Worm (Caenorhabditis elegans) whole organism, young adult: ENCODE measurements around the gene erd-2.2.

ENCODE experiments used
- B0019.2 ChIP-seq: fragments of 200-800 bp; sonication (Bioruptor generic); conservative IDR thresholded peaks from 2 replicates; pipeline ENCODE4 v1.3.6; 2022; ENCODE audit warnings: missing genetic modification reagents, missing genetic modification characterization, missing compliant biosample characterization
- B0261.1 ChIP-seq: sonication (generic microtip); optimal IDR thresholded peaks from 2 replicates; lab custom pipeline; 2016; ENCODE audit warnings: mild to moderate bottlenecking, missing genetic modification characterization, moderate library complexity, missing compliant biosample characterization
- C17E4.6 ChIP-seq: fragments of 200-800 bp; sonication (Bioruptor generic); IDR thresholded peaks from 2 replicates; pipeline ENCODE4 v1.3.6; 2022; ENCODE audit warnings: missing genetic modification reagents, missing genetic modification characterization, missing compliant biosample characterization
- F10E7.11 ChIP-seq: sonication (generic microtip); optimal IDR thresholded peaks from 2 replicates; lab custom pipeline; 2017; ENCODE audit warnings: mild to moderate bottlenecking, missing genetic modification characterization, moderate library complexity, missing compliant biosample characterization
- F49E8.2 ChIP-seq: sonication (generic microtip); optimal IDR thresholded peaks from 3 replicates; lab custom pipeline; 2017; ENCODE audit warnings: missing genetic modification characterization, mild to moderate bottlenecking, missing compliant biosample characterization, antibody characterized with exemption, moderate library complexity; ENCODE audit not compliant: insufficient read depth
- F57A8.1 ChIP-seq: fragments of 200-800 bp; sonication (Bioruptor generic); optimal IDR thresholded peaks from 2 replicates; lab custom pipeline; 2018; ENCODE audit warnings: mild to moderate bottlenecking, missing genetic modification characterization, moderate library complexity, missing compliant biosample characterization
- Y53F4B.3 ChIP-seq: fragments of 200-800 bp; sonication (Bioruptor generic); IDR thresholded peaks from 2 replicates; pipeline ENCODE4 v1.3.6; 2022; ENCODE audit warnings: missing genetic modification reagents, missing genetic modification characterization, missing compliant biosample characterization
- Y67H2A.10 ChIP-seq: fragments of 200-800 bp; sonication (Bioruptor generic); conservative IDR thresholded peaks from 2 replicates; pipeline ENCODE4 v1.3.6; 2022; ENCODE audit warnings: missing genetic modification reagents, missing genetic modification characterization, missing compliant biosample characterization
- Y79H2A.3 ChIP-seq: fragments of 200-800 bp; sonication (Bioruptor generic); conservative IDR thresholded peaks from 2 replicates; pipeline ENCODE4 v1.3.6; 2022; ENCODE audit warnings: missing genetic modification reagents, missing genetic modification characterization, missing compliant biosample characterization
- ama-1 ChIP-seq, 3 experiments: fragments of 150-350 bp in 1 of 3; sonication (generic microtip) in 2 of 3; optimal IDR thresholded peaks; 2 replicates each; lab custom pipeline; 2014 to 2018; ENCODE audit warnings: missing biosample characterization in 2 of 3, missing genetic modification characterization in 2 of 3, missing genetic modification reagents in 2 of 3
- athp-1 ChIP-seq: sonication (generic microtip); optimal IDR thresholded peaks from 2 replicates; lab custom pipeline; 2017; ENCODE audit warnings: mild to moderate bottlenecking, missing genetic modification characterization, missing compliant biosample characterization
- attf-3 ChIP-seq: fragments of 200-800 bp; sonication (Bioruptor generic); conservative IDR thresholded peaks from 2 replicates; pipeline ENCODE4 v1.3.6; 2022; ENCODE audit warnings: missing genetic modification reagents, missing genetic modification characterization, missing compliant biosample characterization
- attf-5 ChIP-seq: fragments of 200-800 bp; sonication (Bioruptor generic); optimal IDR thresholded peaks from 2 replicates; lab custom pipeline; 2018; ENCODE audit warnings: mild to moderate bottlenecking, missing genetic modification characterization, missing compliant biosample characterization
- ccch-3 ChIP-seq: fragments of 200-800 bp; sonication (Bioruptor generic); optimal IDR thresholded peaks from 2 replicates; lab custom pipeline; 2018; ENCODE audit warnings: mild to moderate bottlenecking, missing genetic modification characterization, missing compliant biosample characterization
- cebp-1 ChIP-seq, 2 experiments: fragments of 200-800 bp in 1 of 2; sonication (Bioruptor generic) in 1 of 2; sonication (generic microtip) in 1 of 2; IDR thresholded peaks in 1 of 2; optimal IDR thresholded peaks in 1 of 2; 2 replicates each; pipeline versions ENCODE4 v1.3.6 to Lab custom; 2017 to 2022; ENCODE audit warnings: missing compliant biosample characterization in 2 of 2, missing genetic modification characterization in 2 of 2, mild to moderate bottlenecking in 1 of 2, missing genetic modification reagents in 1 of 2, moderate library complexity in 1 of 2
- ceh-100 ChIP-seq: fragments of 200-800 bp; sonication (Bioruptor generic); IDR thresholded peaks from 2 replicates; pipeline ENCODE4 v1.3.6; 2022; ENCODE audit warnings: missing genetic modification reagents, missing genetic modification characterization, missing compliant biosample characterization
- ceh-79 ChIP-seq: sonication (generic microtip); optimal IDR thresholded peaks from 2 replicates; lab custom pipeline; 2017; ENCODE audit warnings: mild to moderate bottlenecking, missing genetic modification characterization, missing compliant biosample characterization
- egl-18 ChIP-seq: fragments of 200-800 bp; sonication (Bioruptor generic); IDR thresholded peaks from 2 replicates; pipeline ENCODE4 v1.3.6; 2022; ENCODE audit warnings: missing genetic modification reagents, missing genetic modification characterization, missing compliant biosample characterization
- egrh-3 ChIP-seq: fragments of 200-800 bp; sonication (Bioruptor generic); IDR thresholded peaks from 2 replicates; pipeline ENCODE4 v1.3.6; 2022; ENCODE audit warnings: missing genetic modification reagents, missing genetic modification characterization, missing compliant biosample characterization
- ets-4 ChIP-seq: fragments of 200-800 bp; sonication (Bioruptor generic); optimal IDR thresholded peaks from 2 replicates; lab custom pipeline; 2018; ENCODE audit warnings: mild to moderate bottlenecking, missing genetic modification characterization, missing compliant biosample characterization
- him-1 ChIP-seq: sonication (generic microtip); optimal IDR thresholded peaks from 2 replicates; lab custom pipeline; 2016; ENCODE audit warnings: missing genotype, missing genetic modification reagents, missing genetic modification characterization, missing compliant biosample characterization
- hlh-12 ChIP-seq: sonication (generic microtip); optimal IDR thresholded peaks from 2 replicates; lab custom pipeline; 2016; ENCODE audit warnings: missing genetic modification characterization, missing compliant biosample characterization
- hmg-1.2 ChIP-seq: fragments of 200-800 bp; sonication (Bioruptor generic); IDR thresholded peaks from 2 replicates; pipeline ENCODE4 v1.3.6; 2022; ENCODE audit warnings: missing genetic modification reagents, missing genetic modification characterization, missing compliant biosample characterization
- hsf-1 ChIP-seq: fragments of 200-800 bp; sonication (Bioruptor generic); IDR thresholded peaks from 2 replicates; pipeline ENCODE4 v1.3.6; 2022; ENCODE audit warnings: missing genetic modification reagents, missing genetic modification characterization, missing compliant biosample characterization
- let-607 ChIP-seq, 2 experiments: fragments of 200-800 bp in 1 of 2; sonication (Bioruptor generic) in 1 of 2; sonication (generic microtip) in 1 of 2; optimal IDR thresholded peaks; 2 replicates each; lab custom pipeline; 2016 to 2018; ENCODE audit warnings: mild to moderate bottlenecking in 2 of 2, missing compliant biosample characterization in 2 of 2, missing genetic modification characterization in 2 of 2, moderate library complexity in 2 of 2, missing genotype in 1 of 2
- lin-26 ChIP-seq: fragments of 200-800 bp; sonication (Bioruptor generic); IDR thresholded peaks from 2 replicates; pipeline ENCODE4 v1.3.6; 2022; ENCODE audit warnings: missing genetic modification reagents, missing genetic modification characterization, missing compliant biosample characterization
- lin-54 ChIP-seq: fragments of 200-800 bp; sonication (Bioruptor generic); optimal IDR thresholded peaks from 2 replicates; lab custom pipeline; 2018; ENCODE audit warnings: mild to moderate bottlenecking, missing genetic modification characterization, missing compliant biosample characterization
- lsl-1 ChIP-seq: fragments of 200-800 bp; sonication (Bioruptor generic); optimal IDR thresholded peaks from 2 replicates; lab custom pipeline; 2018; ENCODE audit warnings: mild to moderate bottlenecking, missing genetic modification characterization, moderate library complexity, missing compliant biosample characterization
- madf-10 ChIP-seq: sonication (generic microtip); optimal IDR thresholded peaks from 2 replicates; lab custom pipeline; 2016; ENCODE audit warnings: mild to moderate bottlenecking, missing genetic modification characterization, missing compliant biosample characterization
- madf-6 ChIP-seq: fragments of 200-800 bp; sonication (Bioruptor generic); IDR thresholded peaks from 2 replicates; pipeline ENCODE4 v1.3.6; 2022; ENCODE audit warnings: missing genetic modification reagents, missing genetic modification characterization, missing compliant biosample characterization
- madf-8 ChIP-seq: fragments of 200-800 bp; sonication (Bioruptor generic); conservative IDR thresholded peaks from 2 replicates; pipeline ENCODE4 v1.3.6; 2022; ENCODE audit warnings: missing genetic modification reagents, missing genetic modification characterization, missing compliant biosample characterization
- nhr-27 ChIP-seq: fragments of 200-800 bp; sonication (Bioruptor generic); optimal IDR thresholded peaks from 2 replicates; lab custom pipeline; 2018; ENCODE audit warnings: mild to moderate bottlenecking, missing genetic modification characterization, moderate library complexity, missing compliant biosample characterization
- nhr-80 ChIP-seq: sonication (generic microtip); optimal IDR thresholded peaks from 2 replicates; lab custom pipeline; 2016; ENCODE audit warnings: missing genetic modification characterization, missing compliant biosample characterization
- rcor-1 ChIP-seq: fragments of 200-800 bp; sonication (Bioruptor generic); IDR thresholded peaks from 2 replicates; pipeline ENCODE4 v1.3.6; 2022; ENCODE audit warnings: missing genetic modification reagents, missing genetic modification characterization, missing compliant biosample characterization
- repo-1 ChIP-seq: sonication (generic microtip); optimal IDR thresholded peaks from 2 replicates; lab custom pipeline; 2017; ENCODE audit warnings: mild to moderate bottlenecking, missing genetic modification characterization, missing compliant biosample characterization
- snpc-1.3 ChIP-seq: sonication (generic microtip); optimal IDR thresholded peaks from 2 replicates; lab custom pipeline; 2017; ENCODE audit warnings: missing genetic modification characterization, mild to moderate bottlenecking, missing compliant biosample characterization, antibody characterized with exemption, moderate library complexity, missing genotype, missing genetic modification reagents; ENCODE audit not compliant: insufficient read depth
- tbp1 ChIP-seq: fragments of 200-800 bp; sonication (Bioruptor generic); optimal IDR thresholded peaks from 2 replicates; lab custom pipeline; 2018; ENCODE audit warnings: mild to moderate bottlenecking, missing genetic modification characterization, missing compliant biosample characterization
- unc-62 ChIP-seq: fragments of 150-350 bp; optimal IDR thresholded peaks from 2 replicates; lab custom pipeline; 2014; ENCODE audit warnings: missing biosample characterization, missing genetic modification reagents, missing genetic modification characterization
- zim-3 ChIP-seq: sonication (generic microtip); optimal IDR thresholded peaks from 2 replicates; lab custom pipeline; 2017; ENCODE audit warnings: mild to moderate bottlenecking, missing genetic modification characterization, moderate library complexity, missing compliant biosample characterization
- ztf-18 ChIP-seq: sonication (generic microtip); optimal IDR thresholded peaks from 2 replicates; lab custom pipeline; 2016; ENCODE audit warnings: missing genotype, mild to moderate bottlenecking, missing genetic modification characterization, missing compliant biosample characterization
- ztf-26 ChIP-seq: sonication (generic microtip); optimal IDR thresholded peaks from 2 replicates; lab custom pipeline; 2017; ENCODE audit warnings: missing genetic modification characterization, missing compliant biosample characterization
- ztf-6 ChIP-seq: fragments of 200-800 bp; sonication (Bioruptor generic); IDR thresholded peaks from 2 replicates; pipeline ENCODE4 v1.3.6; 2022; ENCODE audit warnings: missing genetic modification reagents, missing genetic modification characterization, missing compliant biosample characterization

Gene erd-2.2

DNA sequence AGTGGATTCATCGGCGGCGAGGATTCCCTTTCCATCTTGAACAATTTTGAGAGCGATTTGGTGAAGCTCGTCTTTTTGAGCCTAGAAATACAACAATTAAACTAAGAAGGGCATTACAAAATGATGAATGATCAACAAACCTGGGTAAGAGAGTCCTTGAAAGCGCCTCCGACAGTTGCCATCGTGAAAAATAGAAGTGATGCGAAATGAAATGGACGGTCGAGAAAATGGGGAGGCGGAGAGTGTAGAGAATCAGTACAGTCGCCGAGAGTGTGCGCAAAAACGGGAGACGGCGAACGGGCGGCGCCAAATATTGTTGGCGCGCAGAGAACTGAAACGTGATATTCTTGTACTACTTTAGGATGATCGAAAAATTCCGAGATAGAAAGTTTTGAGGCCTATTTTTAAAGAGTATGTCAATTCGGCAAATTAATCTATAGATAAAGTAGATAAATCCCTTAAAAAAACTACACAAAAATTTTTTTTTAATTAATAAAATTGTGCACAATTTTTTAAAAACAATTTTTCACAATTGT is 30.6 kb upstream of the erd-2.2 start, which contains the start of gene aldo-2 (continued):
- TF ChIP-seq ztf-18 (tag; lab: Kevin White, UChicago), result peak; percentile 37
- peak; percentile 67; the same call in 1 of the 2 replicates for TF ChIP-seq lin-26
- no peak for TF ChIP-seq ceh-79 (tag; lab: Kevin White, UChicago)
- peak; percentile 82 for TF ChIP-seq lsl-1
- peak; percentile 15 for TF ChIP-seq F49E8.2 (tag; lab: Kevin White, UChicago)
- peak; percentile 75 for TF ChIP-seq Y79H2A.3
- TF ChIP-seq Y67H2A.10 (GFP tag; lab: Robert Waterston, UW), result peak; percentile 69
- TF ChIP-seq nhr-80 (tag; lab: Kevin White, UChicago), result peak; percentile 36
- TF ChIP-seq athp-1 (tag; lab: Kevin White, UChicago), result peak; percentile 36
- no peak for TF ChIP-seq nhr-27 (tag; lab: Kevin White, UChicago)
- no peak for TF ChIP-seq B0261.1 (tag; lab: Kevin White, UChicago)
- no peak for TF ChIP-seq egl-18 (GFP tag; lab: Robert Waterston, UW)
- TF ChIP-seq Y53F4B.3, result no peak
- peak; percentile 97 for TF ChIP-seq madf-8
- peak; percentile 73 for TF ChIP-seq rcor-1
- TF ChIP-seq ccch-3 (GFP tag; lab: Kevin White, UChicago), result no peak
- peak; percentile 99 for TF ChIP-seq madf-6 (GFP tag; lab: Robert Waterston, UW)
- no peak for TF ChIP-seq madf-10 (tag; lab: Kevin White, UChicago)
- peak; percentile 55 for TF ChIP-seq tbp1
- TF ChIP-seq snpc-1.3 (tag; lab: Kevin White, UChicago), result no peak
- TF ChIP-seq attf-3 (GFP tag; lab: Robert Waterston, UW), result no peak
- TF ChIP-seq C17E4.6, result peak; percentile 84
- TF ChIP-seq him-1 (tag; lab: Kevin White, UChicago), result no peak
- TF ChIP-seq ceh-100 (GFP tag; lab: Robert Waterston, UW), result 0 out of 2 replicates have a peak, but pooled peaks have one; percentile 23
- TF ChIP-seq hlh-12 (tag; lab: Kevin White, UChicago), result no peak
- no peak for TF ChIP-seq unc-62 (GFP tag; lab: Kevin White, UChicago)
- TF ChIP-seq attf-5 (GFP tag; lab: Kevin White, UChicago), result no peak
- TF ChIP-seq repo-1 (tag; lab: Kevin White, UChicago), result no peak
- TF ChIP-seq F10E7.11 (tag; lab: Kevin White, UChicago), result no peak
- TF ChIP-seq B0019.2 (GFP tag; lab: Robert Waterston, UW), result peak; percentile 76
- TF ChIP-seq egrh-3 (GFP tag; lab: Robert Waterston, UW), result peak; percentile 50; the same call in 1 of the 2 replicates
- TF ChIP-seq, all 124 proteins: peak for 54

DNA sequence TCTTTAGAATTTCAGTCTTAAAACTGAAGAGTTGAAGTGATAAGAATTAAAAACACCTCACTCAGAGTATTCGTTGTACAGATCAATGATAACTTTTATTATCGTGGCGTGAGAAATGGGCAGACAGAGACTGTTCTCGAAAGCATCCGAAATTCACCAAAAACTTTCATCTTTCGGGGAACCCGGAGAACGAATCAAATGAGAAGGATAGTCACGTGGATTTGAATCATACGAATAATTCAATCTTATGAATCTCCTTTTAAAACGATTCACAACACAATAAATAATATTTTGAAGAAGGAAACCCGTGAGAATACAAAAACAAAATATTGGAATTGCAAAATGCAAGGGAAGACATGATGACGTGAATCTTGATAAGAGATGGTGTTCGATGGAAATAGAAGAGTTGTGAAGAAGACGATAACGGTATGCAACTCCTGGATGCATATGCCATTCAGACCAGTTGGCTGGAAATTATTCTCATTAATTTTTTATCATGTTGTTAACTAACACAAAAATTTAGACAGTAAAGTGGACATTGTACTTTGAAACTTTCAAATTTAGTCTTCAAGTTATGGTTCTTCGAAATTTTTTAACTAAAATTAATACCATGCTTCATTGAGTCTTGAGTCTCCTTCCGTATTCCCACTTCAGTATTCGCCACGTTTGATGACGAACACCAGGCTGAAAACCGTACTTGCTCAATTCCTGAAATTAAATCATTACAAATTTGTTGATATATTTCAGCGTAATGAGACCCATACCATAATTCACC is 29.8 kb upstream of the erd-2.2 start:
- TF ChIP-seq F57A8.1 (GFP tag; lab: Kevin White, UChicago), result no peak
- TF ChIP-seq hsf-1 (GFP tag; lab: Robert Waterston, UW), result 0 out of 2 replicates have a peak, but pooled peaks have one; percentile 20
- TF ChIP-seq ets-4 (GFP tag; lab: Kevin White, UChicago), result no peak
- TF ChIP-seq let-607 (tag; optimal IDR thresholded peaks at IDR 0.05; lab: Kevin White, UChicago), result peak in 1 of 2 experiments; percentile 27
- no peak for TF ChIP-seq zim-3 (tag; lab: Kevin White, UChicago)
- TF ChIP-seq ama-1 (optimal IDR thresholded peaks at IDR 0.05; lab: Kevin White, UChicago), result peak; percentile 43
- TF ChIP-seq ama-1 (GFP tag; optimal IDR thresholded peaks at IDR 0.05; lab: Kevin White, UChicago), result no peak
- TF ChIP-seq cebp-1 (GFP tag; IDR thresholded peaks at IDR 0.05; lab: Robert Waterston, UW), result no peak
- peak; percentile 8 for TF ChIP-seq cebp-1 (tag; optimal IDR thresholded peaks at IDR 0.05; lab: Kevin White, UChicago)
- no peak for TF ChIP-seq ztf-6 (GFP tag; lab: Robert Waterston, UW)
- peak; percentile 29 for TF ChIP-seq nhr-80 (tag; lab: Kevin White, UChicago)
- TF ChIP-seq hmg-1.2 (GFP tag; lab: Robert Waterston, UW), result 0 out of 2 replicates have a peak, but pooled peaks have one; percentile 7
- TF ChIP-seq ztf-26 (tag; lab: Kevin White, UChicago), result peak; percentile 2
- TF ChIP-seq lin-54 (GFP tag; lab: Kevin White, UChicago), result peak; percentile 4
